Worm (Caenorhabditis elegans): ENCODE measurements around the gene unc-96.

unc-96 gene

ce11 chrX:654804-655203 is 33.7 kb upstream of the unc-96 start, which contains the start of gene ifc-2:
Gene ifc-2 (minus strand): TSS chrX:654904.
- TF ChIP-seq nhr-11 (tag; optimal IDR thresholded peaks at IDR 0.05) (no peak), nhr-6 (tag; optimal IDR thresholded peaks at IDR 0.05) (no peak), Y55F3AM.14 (GFP tag; optimal IDR thresholded peaks at IDR 0.05) (no peak), elt-3 (tag; optimal IDR thresholded peaks at IDR 0.05) (no peak), R02D3.7 (tag; optimal IDR thresholded peaks at IDR 0.05) (no peak), mdl-1 (tag; optimal IDR thresholded peaks at IDR 0.05) (no peak), gmeb-1 (tag; optimal IDR thresholded peaks at IDR 0.05) (no peak), blmp-1 (tag; optimal IDR thresholded peaks at IDR 0.05; ENCODE audit: insufficient read depth) (no peak)

- no peak for TF ChIP-seq nhr-21 (tag; optimal IDR thresholded peaks at IDR 0.05)
- peak; percentile 18 for TF ChIP-seq crh-2 (tag; optimal IDR thresholded peaks at IDR 0.05)
- TF ChIP-seq ZK546.5 (tag; optimal IDR thresholded peaks at IDR 0.05): no peak
- TF ChIP-seq snpc-4 (tag; optimal IDR thresholded peaks at IDR 0.05): no peak
- TF ChIP-seq fos-1 (tag; optimal IDR thresholded peaks at IDR 0.05): peak; percentile 68
- no peak for TF ChIP-seq lin-11 (tag; optimal IDR thresholded peaks at IDR 0.05)
- no peak for TF ChIP-seq nhr-129 (tag; optimal IDR thresholded peaks at IDR 0.05)
- TF ChIP-seq gmeb-1 (tag; optimal IDR thresholded peaks at IDR 0.05): peak; percentile 19
- peak; percentile 40 for TF ChIP-seq sma-9 (GFP tag; optimal IDR thresholded peaks at IDR 0.05)
- TF ChIP-seq sma-9 (tag; optimal IDR thresholded peaks at IDR 0.05): no peak
Observed at ce11 chrX:651616-652015, 30.5 kb upstream of the unc-96 start.

ce11 chrX:646493-646892 is 25.4 kb upstream of the unc-96 start:
- peak; percentile 8 for TF ChIP-seq sma-9 (GFP tag; optimal IDR thresholded peaks at IDR 0.05)
- TF ChIP-seq sma-9 (tag; optimal IDR thresholded peaks at IDR 0.05): no peak
- TF ChIP-seq ztf-4 (tag; optimal IDR thresholded peaks at IDR 0.05): no peak
- peak; percentile 20 for TF ChIP-seq crh-2 (tag; optimal IDR thresholded peaks at IDR 0.05)
- TF ChIP-seq fos-1 (tag; optimal IDR thresholded peaks at IDR 0.05): peak; percentile 52

ce11 chrX:645589-645988 is 24.5 kb upstream of the unc-96 start:
- no peak for TF ChIP-seq nhr-237 (tag; optimal IDR thresholded peaks at IDR 0.05)
- TF ChIP-seq mab-5 (tag; optimal IDR thresholded peaks at IDR 0.05): no peak
- no peak for TF ChIP-seq ceh-82 (tag; optimal IDR thresholded peaks at IDR 0.05)
- TF ChIP-seq sma-9 (GFP tag; optimal IDR thresholded peaks at IDR 0.05): no peak
- no peak for TF ChIP-seq sma-9 (tag; optimal IDR thresholded peaks at IDR 0.05)
- TF ChIP-seq crh-2 (tag; optimal IDR thresholded peaks at IDR 0.05): no peak
- peak; percentile 2 for TF ChIP-seq F13H6.1 (tag; optimal IDR thresholded peaks at IDR 0.05)
- no peak for TF ChIP-seq nhr-12 (tag; optimal IDR thresholded peaks at IDR 0.05)
- no peak for TF ChIP-seq ztf-4 (tag; optimal IDR thresholded peaks at IDR 0.05)
- TF ChIP-seq fos-1 (tag; optimal IDR thresholded peaks at IDR 0.05): peak; percentile 75
- no peak for TF ChIP-seq dmd-4 (tag; optimal IDR thresholded peaks at IDR 0.05)
- TF ChIP-seq gmeb-1 (tag; optimal IDR thresholded peaks at IDR 0.05): peak; percentile 36

- TF ChIP-seq unc-39 (tag; optimal IDR thresholded peaks at IDR 0.05) (no peak), egl-27 (tag; optimal IDR thresholded peaks at IDR 0.05) (no peak), lin-39 (tag; optimal IDR thresholded peaks at IDR 0.05) (no peak), nhr-21 (tag; optimal IDR thresholded peaks at IDR 0.05) (no peak), Y55F3AM.14 (GFP tag; optimal IDR thresholded peaks at IDR 0.05) (no peak), blmp-1 (tag; optimal IDR thresholded peaks at IDR 0.05; ENCODE audit: insufficient read depth) (no peak), nhr-10 (tag; optimal IDR thresholded peaks at IDR 0.05) (no peak), peb-1 (tag; optimal IDR thresholded peaks at IDR 0.05) (no peak), nhr-6 (tag; optimal IDR thresholded peaks at IDR 0.05) (no peak), sem-4 (tag; optimal IDR thresholded peaks at IDR 0.05) (no peak), zag-1 (tag; optimal IDR thresholded peaks at IDR 0.05) (no peak), nhr-23 (tag; optimal IDR thresholded peaks at IDR 0.05) (no peak), ceh-82 (tag; optimal IDR thresholded peaks at IDR 0.05) (no peak)
Observed at ce11 chrX:642817-643216, 21.7 kb upstream of the unc-96 start.

- TF ChIP-seq Y55F3AM.14 (GFP tag; optimal IDR thresholded peaks at IDR 0.05) (no peak), mbf-1 (tag; optimal IDR thresholded peaks at IDR 0.05) (no peak), F13H6.1 (tag; optimal IDR thresholded peaks at IDR 0.05) (no peak), nhr-11 (tag; optimal IDR thresholded peaks at IDR 0.05) (no peak), nhr-12 (tag; optimal IDR thresholded peaks at IDR 0.05) (no peak), nhr-21 (tag; optimal IDR thresholded peaks at IDR 0.05) (no peak)
Observed at ce11 chrX:641440-641839, 20.4 kb upstream of the unc-96 start, which contains the start of gene M6.11. Gene M6.11 (minus strand): TSS chrX:641540.
